Worm (Caenorhabditis elegans) whole organism, early embryonic: ENCODE data around the gene K10D11.4.

ENCODE experiments used
- ceh-36 ChIP-seq: sonication (generic microtip); optimal IDR thresholded peaks from 2 replicates; lab custom pipeline; 2016; ENCODE audit warnings: missing genetic modification characterization, inconsistent platforms, missing compliant biosample characterization
- flt-1 ChIP-seq: fragments of 200-800 bp; sonication (Bioruptor generic); IDR thresholded peaks from 2 replicates; pipeline ENCODE4 v1.3.6; 2022; ENCODE audit warnings: missing genetic modification characterization, missing compliant biosample characterization
- tbx-11 ChIP-seq: fragments of 200-800 bp; sonication (Bioruptor generic); IDR thresholded peaks from 2 replicates; pipeline ENCODE4 v1.3.6; 2022; ENCODE audit warnings: missing genetic modification characterization, missing compliant biosample characterization

- no peak for TF ChIP-seq ceh-36 (tag; lab: Kevin White, UChicago)
- no peak for TF ChIP-seq flt-1 (GFP tag; lab: Robert Waterston, UW)
- no peak for TF ChIP-seq tbx-11 (GFP tag; lab: Robert Waterston, UW)
Measured at ce11 chrIV:13042091-13042490, 47.8 kb upstream of the K10D11.4 start, which contains the start of gene amt-2.
